Fruit fly (Drosophila melanogaster): ENCODE data around the gene CG43092.

The CG43092 gene

dm6 chr3R:22781412-22781811 is 11.9 kb upstream of the CG43092 start (continued):
- TF ChIP-seq schlank (tag; optimal IDR thresholded peaks at IDR 0.05) = no peak
- no peak for TF ChIP-seq zfh2 (GFP tag; optimal IDR thresholded peaks at IDR 0.05)
- TF ChIP-seq tx (GFP tag; optimal IDR thresholded peaks at IDR 0.05) = no peak
- no peak for TF ChIP-seq CG10462 (GFP tag; optimal IDR thresholded peaks at IDR 0.05)
- peak; percentile 61; the same call in 1 of the 2 replicates for TF ChIP-seq chm (GFP tag; IDR thresholded peaks at IDR 0.05)
- TF ChIP-seq CG14441 (GFP tag; IDR thresholded peaks at IDR 0.05) = no peak
- no peak for TF ChIP-seq CG4360 (GFP tag; IDR thresholded peaks at IDR 0.05)
- TF ChIP-seq CG8765 (GFP tag; IDR thresholded peaks at IDR 0.05) = peak; percentile 96
- no peak for TF ChIP-seq maf-S (GFP tag; optimal IDR thresholded peaks at IDR 0.05)
- no peak for TF ChIP-seq CG18011 (GFP tag; optimal IDR thresholded peaks at IDR 0.05)
- peak; percentile 14 for TF ChIP-seq twi (tag; optimal IDR thresholded peaks at IDR 0.05)
- no peak for TF ChIP-seq CG15514 (GFP tag; optimal IDR thresholded peaks at IDR 0.05)
- TF ChIP-seq CG15479 (GFP tag; optimal IDR thresholded peaks at IDR 0.05) = no peak
- TF ChIP-seq gsb-n (tag; optimal IDR thresholded peaks at IDR 0.05) = no peak
- no peak for TF ChIP-seq CG12299 (tag; optimal IDR thresholded peaks at IDR 0.05)
- no peak for TF ChIP-seq CG18764 (GFP tag; optimal IDR thresholded peaks at IDR 0.05)
- no peak for TF ChIP-seq CG14860 (GFP tag; IDR thresholded peaks at IDR 0.05; ENCODE audit: partially characterized antibody)
- peak; percentile 59 for TF ChIP-seq CG11504 (tag; optimal IDR thresholded peaks at IDR 0.05)
- TF ChIP-seq CG12155 (GFP tag; optimal IDR thresholded peaks at IDR 0.05) = no peak
- TF ChIP-seq Nf-YB (GFP tag; optimal IDR thresholded peaks at IDR 0.05) = no peak
- peak; percentile 2 for TF ChIP-seq CG13424 (tag; optimal IDR thresholded peaks at IDR 0.05)
- no peak for TF ChIP-seq ro (GFP tag; IDR thresholded peaks at IDR 0.05)
- no peak for TF ChIP-seq ssp (GFP tag; IDR thresholded peaks at IDR 0.05)
- TF ChIP-seq Ets97D (GFP tag; optimal IDR thresholded peaks at IDR 0.05) = no peak
- no peak for TF ChIP-seq usp (GFP tag; optimal IDR thresholded peaks at IDR 0.05)
- TF ChIP-seq aop (GFP tag; IDR thresholded peaks at IDR 0.05) = no peak
- no peak for TF ChIP-seq Dad (GFP tag; optimal IDR thresholded peaks at IDR 0.05)
- TF ChIP-seq CG4424 (GFP tag; optimal IDR thresholded peaks at IDR 0.05) = no peak
- no peak for TF ChIP-seq CG6689 (GFP tag; IDR thresholded peaks at IDR 0.05)
- no peak for TF ChIP-seq vnd (GFP tag; IDR thresholded peaks at IDR 0.05; ENCODE audit: partially characterized antibody)
- no peak for TF ChIP-seq Bdp1 (GFP tag; optimal IDR thresholded peaks at IDR 0.05)
- no peak for TF ChIP-seq CG1233 (GFP tag; optimal IDR thresholded peaks at IDR 0.05)
- no peak for TF ChIP-seq Neu2 (GFP tag; optimal IDR thresholded peaks at IDR 0.05; ENCODE audit: borderline replicate concordance)
- no peak for TF ChIP-seq Dek (tag; optimal IDR thresholded peaks at IDR 0.05)
- peak; percentile 2 for TF ChIP-seq CHES-1-like (GFP tag; optimal IDR thresholded peaks at IDR 0.05)
- TF ChIP-seq NC2α (GFP tag; optimal IDR thresholded peaks at IDR 0.05) = no peak
- no peak for TF ChIP-seq Usf (GFP tag; optimal IDR thresholded peaks at IDR 0.05)
- no peak for TF ChIP-seq CG13894 (tag; optimal IDR thresholded peaks at IDR 0.05)
- TF ChIP-seq Taf1 (GFP tag; IDR thresholded peaks at IDR 0.05) = no peak
- no peak for TF ChIP-seq CG17328 (GFP tag; IDR thresholded peaks at IDR 0.05)
- TF ChIP-seq Asciz (GFP tag; optimal IDR thresholded peaks at IDR 0.05) = no peak
- no peak for TF ChIP-seq CG8944 (GFP tag; optimal IDR thresholded peaks at IDR 0.05)
- no peak; the same call in 2 of the 3 replicates for TF ChIP-seq CG14050 (GFP tag; IDR thresholded peaks at IDR 0.05)
- TF ChIP-seq Dip2 (GFP tag; IDR thresholded peaks at IDR 0.05) = no peak
- TF ChIP-seq CG34224 (GFP tag; IDR thresholded peaks at IDR 0.05; ENCODE audit: partially characterized antibody) = 0 out of 3 replicates have a peak, but pooled peaks have one; percentile 9
- peak; percentile 18 for TF ChIP-seq Nf-YC (tag; optimal IDR thresholded peaks at IDR 0.05)
- TF ChIP-seq NFAT (GFP tag; IDR thresholded peaks at IDR 0.05) = peak; percentile 60; the same call in 1 of the 2 replicates
- no peak for TF ChIP-seq CTCF (GFP tag; optimal IDR thresholded peaks at IDR 0.05)
- no peak for TF ChIP-seq toy (GFP tag; IDR thresholded peaks at IDR 0.05)
- no peak for TF ChIP-seq B-H1 (GFP tag; IDR thresholded peaks at IDR 0.05)
- TF ChIP-seq Rx (GFP tag; IDR thresholded peaks at IDR 0.05) = no peak
- peak; percentile 53; the same call in 1 of the 2 replicates for TF ChIP-seq CG14014 (GFP tag; IDR thresholded peaks at IDR 0.05)
- TF ChIP-seq CG13624 (GFP tag; optimal IDR thresholded peaks at IDR 0.05) = no peak

Data from whole organism, embryonic.